Fruit fly (Drosophila melanogaster): Measurements from ENCODE around the gene CG3386.

The CG3386 gene

DNA sequence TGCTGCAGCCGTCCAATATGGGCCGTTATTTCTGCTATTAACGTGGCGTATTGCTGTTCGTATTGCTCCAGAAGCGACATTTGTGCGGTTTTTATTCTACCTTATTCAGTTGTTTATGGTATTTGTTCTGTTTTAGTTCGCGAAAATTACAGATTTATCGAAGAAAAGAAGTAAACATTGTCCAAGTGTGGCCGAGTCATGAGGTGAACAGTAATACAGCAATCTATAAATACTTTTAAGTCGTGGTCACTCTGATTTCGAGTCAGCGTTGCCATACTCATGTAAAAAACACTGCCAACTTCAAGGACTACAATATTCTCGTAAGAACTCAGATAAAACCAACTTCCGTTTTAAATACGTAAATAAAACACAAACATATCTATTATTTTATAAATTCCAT, 10.4 kb upstream of the CG3386 start, which contains the start of gene Vti1a (continued):
- TF ChIP-seq onecut (GFP tag; IDR thresholded peaks at IDR 0.05) = peak; percentile 31; the same call in 1 of the 2 replicates
- no peak for TF ChIP-seq CG18764 (GFP tag; optimal IDR thresholded peaks at IDR 0.05)
- no peak for TF ChIP-seq CG4282 (GFP tag; optimal IDR thresholded peaks at IDR 0.05)
- TF ChIP-seq CG15073 (GFP tag; optimal IDR thresholded peaks at IDR 0.05) = no peak
- TF ChIP-seq Oaz (GFP tag; IDR thresholded peaks at IDR 0.05) = no peak
- no peak for TF ChIP-seq CG15479 (GFP tag; optimal IDR thresholded peaks at IDR 0.05)
- no peak for TF ChIP-seq CG13775 (GFP tag; optimal IDR thresholded peaks at IDR 0.05)
- no peak for TF ChIP-seq Camta (GFP tag; optimal IDR thresholded peaks at IDR 0.05)
- peak; percentile 45 for TF ChIP-seq nmo (GFP tag; optimal IDR thresholded peaks at IDR 0.05)
- peak; percentile 71 for TF ChIP-seq CG13287 (GFP tag; IDR thresholded peaks at IDR 0.05; ENCODE audit: partially characterized antibody)
- TF ChIP-seq Ets65A (GFP tag) = no peak
- no peak for TF ChIP-seq CkIIα-i1 (GFP tag; IDR thresholded peaks at IDR 0.05)
- TF ChIP-seq trem (tag; optimal IDR thresholded peaks at IDR 0.05) = peak; percentile 96
- TF ChIP-seq CG18262 (tag; optimal IDR thresholded peaks at IDR 0.05) = peak; percentile 2
- TF ChIP-seq CG4617 (GFP tag; optimal IDR thresholded peaks at IDR 0.05; ENCODE audit: borderline replicate concordance) = peak; percentile 62
- TF ChIP-seq zen (tag; optimal IDR thresholded peaks at IDR 0.05) = no peak
- TF ChIP-seq CG30020 (tag; optimal IDR thresholded peaks at IDR 0.05) = no peak
- TF ChIP-seq CG15514 (GFP tag; optimal IDR thresholded peaks at IDR 0.05) = peak; percentile 78
- no peak for TF ChIP-seq CG8765 (GFP tag; IDR thresholded peaks at IDR 0.05)
- peak; percentile 82 for TF ChIP-seq ftz-f1 (GFP tag; optimal IDR thresholded peaks at IDR 0.05)
- no peak for TF ChIP-seq CG32767 (GFP tag; IDR thresholded peaks at IDR 0.05)
- TF ChIP-seq NK7.1 (GFP tag; optimal IDR thresholded peaks at IDR 0.05) = no peak
- no peak for TF ChIP-seq esg (GFP tag; conservative IDR thresholded peaks at IDR 0.05)
- TF ChIP-seq Deaf1 (tag; optimal IDR thresholded peaks at IDR 0.05) = peak; percentile 9
- no peak for TF ChIP-seq CG7372 (GFP tag; IDR thresholded peaks at IDR 0.05)
- peak; percentile 64 for TF ChIP-seq CG1603 (tag; optimal IDR thresholded peaks at IDR 0.05)
- TF ChIP-seq toy (GFP tag; IDR thresholded peaks at IDR 0.05) = no peak
- TF ChIP-seq ro (GFP tag; IDR thresholded peaks at IDR 0.05) = no peak
- TF ChIP-seq da (GFP tag; optimal IDR thresholded peaks at IDR 0.05) = no peak
- TF ChIP-seq B-H1 (GFP tag; IDR thresholded peaks at IDR 0.05) = no peak
- no peak for TF ChIP-seq CG6254 (GFP tag; optimal IDR thresholded peaks at IDR 0.05)
- TF ChIP-seq Doc3 (GFP tag; IDR thresholded peaks at IDR 0.05; ENCODE audit: partially characterized antibody) = peak; percentile 40; the same call in 1 of the 3 replicates
- TF ChIP-seq Ptx1 (GFP tag; IDR thresholded peaks at IDR 0.05) = no peak
- TF ChIP-seq CG34376 (GFP tag; optimal IDR thresholded peaks at IDR 0.05) = no peak
- TF ChIP-seq CG14965 (GFP tag; optimal IDR thresholded peaks at IDR 0.05; ENCODE audit: borderline replicate concordance) = no peak
- TF ChIP-seq Scr (GFP tag; IDR thresholded peaks at IDR 0.05; ENCODE audit: partially characterized antibody) = peak; percentile 33; the same call in 1 of the 2 replicates
- peak; percentile 34 for TF ChIP-seq CG17829 (tag; optimal IDR thresholded peaks at IDR 0.05)
- 0 out of 2 replicates have a peak, but pooled peaks have one; percentile 23 for TF ChIP-seq CG4360 (GFP tag; IDR thresholded peaks at IDR 0.05)
- TF ChIP-seq CG10209 (GFP tag; optimal IDR thresholded peaks at IDR 0.05) = no peak
- no peak for TF ChIP-seq ranshi (GFP tag; IDR thresholded peaks at IDR 0.05)
- no peak for TF ChIP-seq fd96Cb (tag; optimal IDR thresholded peaks at IDR 0.05)
- TF ChIP-seq ci (GFP tag; IDR thresholded peaks at IDR 0.05) = no peak
- no peak for TF ChIP-seq CG5245 (GFP tag; optimal IDR thresholded peaks at IDR 0.05)
- peak; percentile 33 for TF ChIP-seq HmgZ (tag; optimal IDR thresholded peaks at IDR 0.05)
- 0 out of 2 replicates have a peak, but pooled peaks have one; percentile 11 for TF ChIP-seq ato (GFP tag; IDR thresholded peaks at IDR 0.05; ENCODE audit: partially characterized antibody)
- no peak for TF ChIP-seq Drgx (GFP tag; IDR thresholded peaks at IDR 0.05)
- TF ChIP-seq Fer2 (tag; optimal IDR thresholded peaks at IDR 0.05) = no peak
- no peak for TF ChIP-seq disco-r (GFP tag; optimal IDR thresholded peaks at IDR 0.05)
- TF ChIP-seq CG15601 (tag; optimal IDR thresholded peaks at IDR 0.05) = peak; percentile 44
- no peak for TF ChIP-seq caup (GFP tag; optimal IDR thresholded peaks at IDR 0.05; ENCODE audit: severe bottlenecking)
- TF ChIP-seq CG6683 (GFP tag; optimal IDR thresholded peaks at IDR 0.05) = no peak
